Fruit fly (Drosophila melanogaster) whole organism, embryonic: ENCODE measurements around the gene Cypl.

ENCODE experiments used
- ATbp ChIP-seq: fragments of 200-800 bp; sonication (Bioruptor generic); optimal IDR thresholded peaks from 2 replicates; lab custom pipeline; 2017; ENCODE audit warnings: missing biosample characterization, mild to moderate bottlenecking, missing genetic modification characterization, missing genetic modification reagents
- Abd-B ChIP-seq: fragments of 200-800 bp; sonication (Bioruptor generic); optimal IDR thresholded peaks from 2 replicates; lab custom pipeline; 2018; ENCODE audit warnings: missing biosample characterization, mild to moderate bottlenecking, missing genetic modification characterization, moderate library complexity
- Atf6 ChIP-seq: fragments of 200-800 bp; sonication (Bioruptor generic); IDR thresholded peaks from 2 replicates; pipeline ENCODE4 v1.3.6; 2022; ENCODE audit warnings: missing biosample characterization, missing genetic modification characterization
- CG11504 ChIP-seq: fragments of 200-800 bp; sonication (Bioruptor generic); optimal IDR thresholded peaks from 3 replicates; lab custom pipeline; 2019; ENCODE audit warnings: missing biosample characterization, mild to moderate bottlenecking, missing genetic modification characterization, moderate library complexity
- CG11723 ChIP-seq: fragments of 200-800 bp; sonication (Bioruptor generic); optimal IDR thresholded peaks from 2 replicates; lab custom pipeline; 2017; ENCODE audit warnings: missing biosample characterization, mild to moderate bottlenecking, missing genetic modification characterization
- CG12659 ChIP-seq: fragments of 200-800 bp; sonication (Bioruptor generic); optimal IDR thresholded peaks from 3 replicates; lab custom pipeline; 2017; ENCODE audit warnings: mild to moderate bottlenecking, missing biosample characterization, missing genetic modification reagents, missing genetic modification characterization
- CG13894 ChIP-seq: fragments of 200-800 bp; sonication (Bioruptor generic); optimal IDR thresholded peaks from 3 replicates; lab custom pipeline; 2018; ENCODE audit warnings: missing biosample characterization, mild to moderate bottlenecking, missing genetic modification characterization, moderate library complexity
- CG14014 ChIP-seq: fragments of 200-800 bp; sonication (Bioruptor generic); IDR thresholded peaks from 2 replicates; pipeline ENCODE4 v1.3.6; 2022; ENCODE audit warnings: missing biosample characterization, missing genetic modification characterization
- CG14710 ChIP-seq: fragments of 200-800 bp; sonication (Bioruptor generic); optimal IDR thresholded peaks from 3 replicates; lab custom pipeline; 2019; ENCODE audit warnings: missing biosample characterization, mild to moderate bottlenecking, missing genetic modification characterization, moderate library complexity
- CG15479 ChIP-seq: fragments of 200-800 bp; sonication (Bioruptor generic); optimal IDR thresholded peaks from 3 replicates; lab custom pipeline; 2019; ENCODE audit warnings: missing biosample characterization, mild to moderate bottlenecking, missing genetic modification characterization, moderate library complexity
- CG17385 ChIP-seq: fragments of 200-800 bp; sonication (Bioruptor generic); optimal IDR thresholded peaks from 3 replicates; lab custom pipeline; 2018; ENCODE audit warnings: missing biosample characterization, mild to moderate bottlenecking, missing genetic modification characterization
- CG17568 ChIP-seq: fragments of 200-800 bp; sonication (Bioruptor generic); optimal IDR thresholded peaks from 2 replicates; lab custom pipeline; 2018; ENCODE audit warnings: missing biosample characterization, mild to moderate bottlenecking, missing genetic modification characterization, moderate library complexity
- CG17829 ChIP-seq: fragments of 200-800 bp; optimal IDR thresholded peaks from 2 replicates; lab custom pipeline; 2019; ENCODE audit warnings: missing biosample characterization, mild to moderate bottlenecking, missing genetic modification characterization, moderate library complexity
- CG1832 ChIP-seq: fragments of 200-800 bp; sonication (Bioruptor generic); optimal IDR thresholded peaks from 2 replicates; lab custom pipeline; 2017; ENCODE audit warnings: missing biosample characterization, mild to moderate bottlenecking, missing genetic modification characterization, inconsistent platforms
- CG2120 ChIP-seq: fragments of 200-800 bp; sonication (Bioruptor generic); optimal IDR thresholded peaks from 3 replicates; lab custom pipeline; 2016; ENCODE audit warnings: missing biosample characterization, missing genetic modification characterization
- CG2712 ChIP-seq: fragments of 200-800 bp; optimal IDR thresholded peaks from 3 replicates; lab custom pipeline; 2019; ENCODE audit warnings: missing biosample characterization, mild to moderate bottlenecking, missing genetic modification characterization, moderate library complexity
- CG32532 ChIP-seq: fragments of 200-800 bp; sonication (Bioruptor generic); IDR thresholded peaks from 2 replicates; pipeline ENCODE4 v1.3.6; 2022; ENCODE audit warnings: missing biosample characterization, missing genetic modification characterization
- CG33557 ChIP-seq: fragments of 200-800 bp; sonication (Bioruptor generic); optimal IDR thresholded peaks from 2 replicates; lab custom pipeline; 2019; ENCODE audit warnings: missing biosample characterization, mild to moderate bottlenecking, missing genetic modification characterization, moderate library complexity
- CG3847 ChIP-seq: fragments of 200-800 bp; sonication (Bioruptor generic); IDR thresholded peaks from 2 replicates; pipeline ENCODE4 v1.3.6; 2022; ENCODE audit warnings: missing biosample characterization, missing genetic modification characterization
- CG4282 ChIP-seq: fragments of 200-800 bp; sonication (Bioruptor generic); optimal IDR thresholded peaks from 2 replicates; lab custom pipeline; 2016; ENCODE audit warnings: missing biosample characterization, missing genetic modification characterization
- CG4617 ChIP-seq: fragments of 200-800 bp; sonication (Bioruptor generic); optimal IDR thresholded peaks from 3 replicates; lab custom pipeline; 2016; ENCODE audit warnings: missing biosample characterization, missing genetic modification characterization, borderline replicate concordance
- CG4854 ChIP-seq: fragments of 200-800 bp; sonication (Bioruptor generic); optimal IDR thresholded peaks from 2 replicates; lab custom pipeline; 2016; ENCODE audit warnings: missing biosample characterization, missing genetic modification characterization, inconsistent platforms
- CG6791 ChIP-seq: fragments of 200-800 bp; sonication (Bioruptor generic); IDR thresholded peaks from 3 replicates; pipeline ENCODE4 v1.3.6; 2022; ENCODE audit warnings: missing biosample characterization, missing genetic modification characterization; ENCODE audit not compliant: partially characterized antibody
- CG8478 ChIP-seq: fragments of >200 bp; optimal IDR thresholded peaks from 2 replicates; lab custom pipeline; 2018
- CG8944 ChIP-seq: fragments of 200-800 bp; sonication (Bioruptor generic); optimal IDR thresholded peaks from 3 replicates; lab custom pipeline; 2016; ENCODE audit warnings: missing biosample characterization, missing genetic modification characterization
- CG9609 ChIP-seq: fragments of 200-800 bp; sonication (Bioruptor generic); optimal IDR thresholded peaks from 3 replicates; lab custom pipeline; 2016; ENCODE audit warnings: missing biosample characterization, missing genetic modification characterization
- Camta ChIP-seq: fragments of 200-800 bp; sonication (Bioruptor generic); optimal IDR thresholded peaks from 2 replicates; lab custom pipeline; 2016; ENCODE audit warnings: missing biosample characterization, missing genetic modification characterization
- Dll ChIP-seq: fragments of 200-800 bp; sonication (Bioruptor generic); IDR thresholded peaks from 4 replicates; pipeline ENCODE4 v1.3.6; 2022; ENCODE audit warnings: missing biosample characterization, missing genetic modification characterization; ENCODE audit not compliant: partially characterized antibody
- Dp ChIP-seq: fragments of 200-800 bp; sonication (Bioruptor generic); optimal IDR thresholded peaks from 2 replicates; lab custom pipeline; 2018; ENCODE audit warnings: missing biosample characterization, mild to moderate bottlenecking, missing genetic modification characterization, moderate library complexity
- E2f1 ChIP-seq: fragments of 200-800 bp; sonication (Bioruptor generic); IDR thresholded peaks from 2 replicates; pipeline ENCODE4 v1.3.6; 2022; ENCODE audit warnings: missing biosample characterization, missing genetic modification characterization
- HLH54F ChIP-seq: fragments of 200-800 bp; sonication (Bioruptor generic); optimal IDR thresholded peaks from 3 replicates; lab custom pipeline; 2016; ENCODE audit warnings: missing biosample characterization, missing genetic modification characterization
- Hr78 ChIP-seq, 2 experiments: fragments of 200-800 bp in 1 of 2; fragments of >200 bp in 1 of 2; sonication (Bioruptor generic) in 1 of 2; optimal IDR thresholded peaks; 2 replicates each; lab custom pipeline; 2017 to 2019; ENCODE audit warnings: missing biosample characterization in 2 of 2, missing genetic modification characterization in 2 of 2, mild to moderate bottlenecking in 1 of 2, moderate library complexity in 1 of 2
- Myb ChIP-seq: fragments of 200-800 bp; sonication (Bioruptor generic); optimal IDR thresholded peaks from 2 replicates; lab custom pipeline; 2016; ENCODE audit warnings: missing biosample characterization, missing genetic modification characterization
- PHDP ChIP-seq: fragments of 200-800 bp; sonication (Bioruptor generic); optimal IDR thresholded peaks from 3 replicates; lab custom pipeline; 2018; ENCODE audit warnings: missing biosample characterization, mild to moderate bottlenecking, missing genetic modification characterization, moderate library complexity
- amos ChIP-seq: fragments of 200-800 bp; sonication (Bioruptor generic); IDR thresholded peaks from 2 replicates; pipeline ENCODE4 v1.3.6; 2022; ENCODE audit warnings: missing biosample characterization, missing genetic modification characterization; ENCODE audit not compliant: partially characterized antibody
- bbx ChIP-seq: fragments of 200-800 bp; sonication (Bioruptor generic); IDR thresholded peaks from 2 replicates; pipeline ENCODE4 v1.3.6; 2022; ENCODE audit warnings: missing biosample characterization, missing genetic modification characterization; ENCODE audit not compliant: partially characterized antibody
- bcd ChIP-seq: fragments of 200-800 bp; sonication (Bioruptor generic); optimal IDR thresholded peaks from 2 replicates; lab custom pipeline; 2017; ENCODE audit warnings: missing biosample characterization, mild to moderate bottlenecking, missing genetic modification characterization
- br ChIP-seq: fragments of >200 bp; optimal IDR thresholded peaks from 2 replicates; lab custom pipeline; 2017
- bsh ChIP-seq, 2 experiments: fragments of 200-800 bp; sonication (Bioruptor generic); optimal IDR thresholded peaks; 2 replicates each; lab custom pipeline; 2017 to 2018; ENCODE audit warnings: mild to moderate bottlenecking in 2 of 2, missing biosample characterization in 2 of 2, missing genetic modification characterization in 2 of 2, moderate library complexity in 1 of 2
- chif ChIP-seq, 2 experiments: fragments of 200-800 bp; sonication (Bioruptor generic); optimal IDR thresholded peaks; 3 replicates each; lab custom pipeline; 2016; ENCODE audit warnings: missing biosample characterization in 2 of 2, missing genetic modification characterization in 2 of 2
- croc ChIP-seq: fragments of 200-800 bp; sonication (Bioruptor generic); conservative IDR thresholded peaks from 3 replicates; pipeline ENCODE4 v1.3.6; 2022; ENCODE audit warnings: missing biosample characterization, missing genetic modification characterization
- emc ChIP-seq: fragments of 200-800 bp; sonication (Bioruptor generic); optimal IDR thresholded peaks from 2 replicates; lab custom pipeline; 2016; ENCODE audit warnings: missing biosample characterization, missing genetic modification characterization
- ems ChIP-seq: fragments of 200-800 bp; sonication (Bioruptor generic); optimal IDR thresholded peaks from 3 replicates; lab custom pipeline; 2016; ENCODE audit warnings: missing biosample characterization, missing genetic modification characterization
- nerfin-1 ChIP-seq: fragments of 200-800 bp; sonication (Bioruptor generic); optimal IDR thresholded peaks from 3 replicates; lab custom pipeline; 2019; ENCODE audit warnings: missing biosample characterization, mild to moderate bottlenecking, missing genetic modification characterization, moderate library complexity
- pum ChIP-seq: fragments of 200-800 bp; sonication (Bioruptor generic); optimal IDR thresholded peaks from 2 replicates; lab custom pipeline; 2016; ENCODE audit warnings: missing biosample characterization, missing genetic modification characterization
- pzg ChIP-seq: fragments of 200-800 bp; sonication (Bioruptor generic); optimal IDR thresholded peaks from 3 replicates; lab custom pipeline; 2018; ENCODE audit warnings: missing biosample characterization, mild to moderate bottlenecking, missing genetic modification characterization, moderate library complexity
- row ChIP-seq: fragments of 200-800 bp; sonication (Bioruptor generic); IDR thresholded peaks from 3 replicates; pipeline ENCODE4 v1.3.6; 2022; ENCODE audit warnings: missing biosample characterization, missing genetic modification characterization
- ssp ChIP-seq: fragments of 200-800 bp; sonication (Bioruptor generic); IDR thresholded peaks from 2 replicates; pipeline ENCODE4 v1.3.6; 2022; ENCODE audit warnings: missing biosample characterization, missing genetic modification characterization

Cypl gene

DNA sequence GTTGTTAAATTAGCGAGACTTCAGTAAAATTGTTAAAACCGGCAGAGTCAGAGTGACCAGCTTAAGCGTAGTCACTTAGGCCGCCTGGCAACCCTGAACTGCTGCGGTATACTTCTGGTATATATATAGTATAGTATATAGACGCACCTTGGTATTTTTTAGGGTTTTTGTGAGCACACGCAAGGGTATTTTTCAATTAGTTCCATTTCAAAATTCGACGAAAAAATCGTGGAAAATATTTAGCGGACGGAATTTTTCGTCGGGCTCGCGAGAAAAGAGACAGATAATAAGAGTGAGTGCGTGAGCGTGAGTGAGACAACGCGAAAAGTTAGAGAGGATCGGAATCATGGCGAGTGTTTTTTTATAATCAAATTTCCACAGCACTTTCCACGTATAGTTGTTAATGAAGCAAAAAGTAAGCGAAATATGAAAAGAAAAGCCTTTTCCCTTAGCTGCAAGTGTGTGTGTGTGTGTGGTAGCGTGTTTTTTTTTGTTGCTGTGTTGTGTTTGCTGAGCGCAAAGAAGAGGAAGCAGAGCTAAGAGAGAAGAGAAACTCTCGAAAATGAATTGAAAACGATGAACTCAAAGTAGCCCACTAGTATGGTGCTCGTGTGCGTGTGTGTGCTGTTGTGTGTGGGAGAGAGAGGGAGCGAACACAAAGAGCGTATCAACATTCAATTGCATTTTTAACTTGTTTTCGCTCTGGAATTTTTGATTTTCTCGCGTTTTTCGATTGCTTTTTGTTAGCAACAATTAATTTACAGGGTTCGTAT, at the start of gene Cypl, which contains the start of gene Hipk:
TSS of gene Cypl (minus strand) at position 69 of the 773 bp plus-strand sequence.
TSS of gene Hipk (plus strand) at position 198 of the 773 bp plus-strand sequence.
- no peak for TF ChIP-seq Camta
- TF ChIP-seq pzg (GFP tag; lab: Kevin White, UChicago), result peak; percentile 99
- peak; percentile 27 for TF ChIP-seq CG11723 (GFP tag; lab: Kevin White, UChicago)
- TF ChIP-seq CG11504, result peak; percentile 54
- TF ChIP-seq CG6791 (GFP tag; lab: Robert Waterston, UW), result peak; percentile 68; the same call in 2 of the 3 replicates
- TF ChIP-seq nerfin-1, result peak; percentile 56
- no peak for TF ChIP-seq CG4282 (GFP tag; lab: Kevin White, UChicago)
- peak; percentile 14; the same call in 1 of the 2 replicates for TF ChIP-seq bbx
- TF ChIP-seq CG15479 (GFP tag; lab: Kevin White, UChicago), result peak; percentile 1
- TF ChIP-seq pum (GFP tag; lab: Kevin White, UChicago), result no peak
- TF ChIP-seq Atf6, result peak; percentile 44; the same call in 1 of the 2 replicates
- TF ChIP-seq CG1832 (GFP tag; lab: Kevin White, UChicago), result peak; percentile 40
- peak; percentile 75 for TF ChIP-seq CG13894
- TF ChIP-seq Myb, result peak; percentile 12
- TF ChIP-seq ssp (GFP tag; lab: Robert Waterston, UW), result peak; percentile 26; the same call in 1 of the 2 replicates
- peak; percentile 52 for TF ChIP-seq row (GFP tag; lab: Robert Waterston, UW)
- peak; percentile 92 for TF ChIP-seq CG12659
- TF ChIP-seq CG17568 (GFP tag; lab: Kevin White, UChicago), result peak; percentile 17
- peak in 1 of 2 experiments; percentile 13 for TF ChIP-seq chif (GFP tag; optimal IDR thresholded peaks at IDR 0.05; lab: Kevin White, UChicago)
- TF ChIP-seq Hr78 (GFP tag; optimal IDR thresholded peaks at IDR 0.05; lab: Kevin White, UChicago), result no peak
- peak; percentile 57; the same call in 1 of the 2 replicates for TF ChIP-seq amos (GFP tag; lab: Robert Waterston, UW)
- TF ChIP-seq CG33557 (GFP tag; lab: Kevin White, UChicago), result peak; percentile 54
- no peak for TF ChIP-seq croc (GFP tag; lab: Robert Waterston, UW)
- TF ChIP-seq CG17385, result peak; percentile 99
- no peak for TF ChIP-seq br (lab: Kevin White, UChicago)
- peak in 1 of 2 experiments; percentile 2 for TF ChIP-seq bsh (GFP tag; optimal IDR thresholded peaks at IDR 0.05; lab: Kevin White, UChicago)
- TF ChIP-seq ATbp (GFP tag; lab: Kevin White, UChicago), result peak; percentile 4
- TF ChIP-seq ems (GFP tag; lab: Kevin White, UChicago), result peak; percentile 17
- TF ChIP-seq Dp (GFP tag; lab: Kevin White, UChicago), result peak; percentile 56
- TF ChIP-seq CG3847 (GFP tag; lab: Robert Waterston, UW), result peak; percentile 72
- peak; percentile 26 for TF ChIP-seq PHDP (tag; lab: Kevin White, UChicago)
- TF ChIP-seq CG2712 (tag; lab: Kevin White, UChicago), result peak; percentile 53
- TF ChIP-seq Dll, result peak; percentile 23; the same call in 2 of the 4 replicates
- peak; percentile 19 for TF ChIP-seq CG4854 (GFP tag; lab: Kevin White, UChicago)
- TF ChIP-seq CG4617 (GFP tag; lab: Kevin White, UChicago), result peak; percentile 74
- TF ChIP-seq emc, result no peak
- peak; percentile 3 for TF ChIP-seq HLH54F (GFP tag; lab: Kevin White, UChicago)
- peak; percentile 49 for TF ChIP-seq CG8478 (lab: Kevin White, UChicago)
- no peak for TF ChIP-seq CG14014 (GFP tag; lab: Robert Waterston, UW)
- TF ChIP-seq E2f1, result peak; percentile 10; the same call in 1 of the 2 replicates
- peak; percentile 0 for TF ChIP-seq bcd (GFP tag; lab: Kevin White, UChicago)
- peak; percentile 5 for TF ChIP-seq CG2120 (GFP tag; lab: Kevin White, UChicago)
- no peak for TF ChIP-seq CG32532 (GFP tag; lab: Robert Waterston, UW)
- no peak for TF ChIP-seq CG9609
- TF ChIP-seq CG14710, result peak; percentile 52
- peak; percentile 39 for TF ChIP-seq CG17829 (tag; lab: Kevin White, UChicago)
- no peak for TF ChIP-seq CG8944
- no peak for TF ChIP-seq Abd-B (GFP tag; lab: Kevin White, UChicago)
